Fruit fly (Drosophila melanogaster): Measurements from ENCODE around the gene Prosbeta2R1.

Prosbeta2R1 gene

DNA sequence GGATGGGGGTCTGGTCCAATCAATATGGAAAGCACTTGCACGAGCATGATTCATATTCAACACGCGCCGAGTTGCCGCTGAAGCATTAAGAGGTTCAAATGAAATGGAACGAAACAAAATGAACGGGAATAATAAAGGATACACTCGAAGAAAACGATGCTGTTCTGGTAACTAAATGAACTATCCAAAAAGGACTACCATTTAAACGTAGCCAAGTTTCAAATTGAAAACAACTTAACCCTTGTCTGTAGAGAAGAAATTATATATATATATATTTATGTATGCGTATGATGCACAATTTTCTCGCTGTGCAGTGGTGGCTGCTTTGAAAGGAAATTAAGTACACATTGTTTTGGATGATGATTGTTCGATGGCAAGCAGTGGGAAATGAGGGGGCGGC lies 43.9 kb downstream of the Prosbeta2R1 start (continued):
- TF ChIP-seq CrebB (tag; optimal IDR thresholded peaks at IDR 0.05) (no peak), row (GFP tag; IDR thresholded peaks at IDR 0.05) (peak; percentile 54), CG13424 (tag; optimal IDR thresholded peaks at IDR 0.05) (peak; percentile 1), CG32532 (GFP tag; IDR thresholded peaks at IDR 0.05) (peak; percentile 30; the same call in 1 of the 2 replicates), chn (GFP tag; optimal IDR thresholded peaks at IDR 0.05) (no peak), sens (GFP tag) (no peak), CG17186 (GFP tag; optimal IDR thresholded peaks at IDR 0.05) (no peak), lab (GFP tag; optimal IDR thresholded peaks at IDR 0.05) (peak; percentile 48), dysf (GFP tag; IDR thresholded peaks at IDR 0.05) (0 out of 3 replicates have a peak, but pooled peaks have one; percentile 32), CG15269 (tag; optimal IDR thresholded peaks at IDR 0.05) (peak; percentile 8), gem (tag; optimal IDR thresholded peaks at IDR 0.05) (peak; percentile 45), disco-r (GFP tag; optimal IDR thresholded peaks at IDR 0.05) (no peak), Optix (GFP tag; IDR thresholded peaks at IDR 0.05) (no peak), BtbVII (GFP tag; optimal IDR thresholded peaks at IDR 0.05) (no peak), Bteb2 (GFP tag; optimal IDR thresholded peaks at IDR 0.05) (no peak), CG2712 (tag; optimal IDR thresholded peaks at IDR 0.05) (peak; percentile 30), az2 (GFP tag; optimal IDR thresholded peaks at IDR 0.05) (no peak), CG8089 (GFP tag; optimal IDR thresholded peaks at IDR 0.05) (no peak), CG31441 (GFP tag; IDR thresholded peaks at IDR 0.05) (0 out of 2 replicates have a peak, but pooled peaks have one; percentile 27), ato (GFP tag; IDR thresholded peaks at IDR 0.05; ENCODE audit: partially characterized antibody) (no peak), MESR4 (GFP tag; optimal IDR thresholded peaks at IDR 0.05) (no peak), CG5180 (GFP tag; optimal IDR thresholded peaks at IDR 0.05) (no peak), Asciz (GFP tag; optimal IDR thresholded peaks at IDR 0.05) (no peak), BEAF-32 (GFP tag; optimal IDR thresholded peaks at IDR 0.05) (no peak), pzg (GFP tag; optimal IDR thresholded peaks at IDR 0.05) (no peak)

DNA sequence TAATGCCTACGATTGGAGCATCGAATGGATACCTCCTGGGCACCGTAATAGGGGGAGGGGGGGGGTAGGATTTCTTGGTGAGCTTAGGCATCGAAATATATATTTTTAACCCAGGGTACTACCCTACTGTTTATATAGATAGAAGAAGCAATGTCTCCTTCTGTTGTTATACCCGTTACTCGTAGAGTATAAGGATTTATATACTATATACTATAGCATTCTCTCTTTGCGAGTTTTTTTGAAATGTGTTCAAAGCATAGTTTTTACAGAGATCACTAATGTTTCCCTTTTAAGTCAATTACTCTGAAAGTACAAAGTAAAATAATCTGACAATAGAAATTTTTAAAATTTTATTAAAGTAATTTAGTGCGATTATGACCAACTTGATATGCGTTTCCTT lies 44.7 kb downstream of the Prosbeta2R1 start, which contains the start of gene CG43136:
Gene CG43136, plus strand, starts transcription at position 301 of the 400 bp plus-strand sequence.
- TF ChIP-seq grn (GFP tag; optimal IDR thresholded peaks at IDR 0.05): no peak
- no peak for TF ChIP-seq Mad (GFP tag; optimal IDR thresholded peaks at IDR 0.05)
- TF ChIP-seq CG3995 (GFP tag; optimal IDR thresholded peaks at IDR 0.05): no peak
- no peak for TF ChIP-seq NfI (GFP tag; optimal IDR thresholded peaks at IDR 0.05)
- no peak for TF ChIP-seq CG7928 (GFP tag; optimal IDR thresholded peaks at IDR 0.05)
- TF ChIP-seq ash1 (GFP tag; optimal IDR thresholded peaks at IDR 0.05): no peak
- no peak for TF ChIP-seq CG18011 (GFP tag; optimal IDR thresholded peaks at IDR 0.05)
- TF ChIP-seq knrl (GFP tag; IDR thresholded peaks at IDR 0.05; ENCODE audit: partially characterized antibody): no peak
